Worm (Caenorhabditis elegans) whole organism, L1 larva: Measurements from ENCODE around the gene hum-8.
A peak's percentile ranks its signal among the peaks of the same experiment; 100 is the strongest.

ENCODE experiments used
- F16B12.6 ChIP-seq: fragments of 150-350 bp; optimal IDR thresholded peaks from 2 replicates; lab custom pipeline; 2014; ENCODE audit warnings: missing biosample characterization, missing genetic modification characterization
- aha-1 ChIP-seq: fragments of 150-350 bp; optimal IDR thresholded peaks from 2 replicates; lab custom pipeline; 2014; ENCODE audit warnings: missing biosample characterization, missing genetic modification characterization
- aly-2 ChIP-seq: fragments of 150-350 bp; optimal IDR thresholded peaks from 2 replicates; lab custom pipeline; 2014; ENCODE audit warnings: missing biosample characterization, missing genetic modification characterization
- blmp-1 ChIP-seq: fragments of 150-350 bp; optimal IDR thresholded peaks from 2 replicates; lab custom pipeline; 2014; ENCODE audit warnings: missing biosample characterization, missing genetic modification characterization
- ceh-63 ChIP-seq: fragments of 200-800 bp; sonication (Bioruptor generic); optimal IDR thresholded peaks from 2 replicates; lab custom pipeline; 2018; ENCODE audit warnings: mild to moderate bottlenecking, missing genetic modification characterization, missing compliant biosample characterization
- ceh-8 ChIP-seq: fragments of 200-800 bp; sonication (Bioruptor generic); optimal IDR thresholded peaks from 2 replicates; lab custom pipeline; 2018; ENCODE audit warnings: mild to moderate bottlenecking, missing genetic modification characterization, moderate library complexity, missing compliant biosample characterization
- dpl-1 ChIP-seq, 3 experiments: fragments of 150-350 bp in 2 of 3; sonication (generic microtip) in 1 of 3; optimal IDR thresholded peaks; 2 replicates each; lab custom pipeline; 2014 to 2017; ENCODE audit warnings: missing biosample characterization in 3 of 3, missing genetic modification characterization in 3 of 3, missing genetic modification reagents in 3 of 3
- dsc-1 ChIP-seq: sonication (generic microtip); optimal IDR thresholded peaks from 2 replicates; lab custom pipeline; 2016; ENCODE audit warnings: mild to moderate bottlenecking, missing genetic modification characterization, missing compliant biosample characterization
- efl-1 ChIP-seq, 4 experiments: fragments of 150-350 bp; optimal IDR thresholded peaks in 3 of 4; peaks in 1 of 4; 1 replicate in 1 of 4; 2 replicates in 3 of 4; lab custom pipeline; 2014; ENCODE audit warnings: missing biosample characterization in 2 of 4, missing genetic modification characterization in 2 of 4, missing genetic modification reagents in 2 of 4
- elt-2 ChIP-seq: sonication (generic microtip); optimal IDR thresholded peaks from 2 replicates; lab custom pipeline; 2016; ENCODE audit warnings: missing genetic modification characterization, mild to moderate bottlenecking, inconsistent platforms, missing compliant biosample characterization, missing genetic modification reagents
- grh-1 ChIP-seq: fragments of 200-800 bp; sonication (Bioruptor generic); IDR thresholded peaks from 2 replicates; pipeline ENCODE4 v1.3.6; 2022; ENCODE audit warnings: missing genetic modification reagents, missing genetic modification characterization, missing compliant biosample characterization
- hlh-4 ChIP-seq: sonication (generic microtip); optimal IDR thresholded peaks from 2 replicates; lab custom pipeline; 2016; ENCODE audit warnings: mild to moderate bottlenecking, missing genetic modification characterization, missing compliant biosample characterization
- irx-1 ChIP-seq: sonication (generic microtip); optimal IDR thresholded peaks from 2 replicates; lab custom pipeline; 2016; ENCODE audit warnings: missing genetic modification characterization, missing compliant biosample characterization
- isw-1 ChIP-seq: fragments of 200-800 bp; sonication (Bioruptor generic); IDR thresholded peaks from 2 replicates; pipeline ENCODE4 v1.3.6; 2022; ENCODE audit warnings: missing genetic modification characterization, missing compliant biosample characterization
- lin-13 ChIP-seq: fragments of 150-350 bp; optimal IDR thresholded peaks from 2 replicates; lab custom pipeline; 2014; ENCODE audit warnings: missing biosample characterization, missing genetic modification reagents, missing genetic modification characterization
- lin-14 ChIP-seq: fragments of 200-800 bp; sonication (Bioruptor generic); optimal IDR thresholded peaks from 2 replicates; lab custom pipeline; 2018; ENCODE audit warnings: mild to moderate bottlenecking, missing genetic modification characterization, moderate library complexity, missing compliant biosample characterization
- lin-15B ChIP-seq: fragments of 150-350 bp; sonication (generic microtip); optimal IDR thresholded peaks from 3 replicates; lab custom pipeline; 2014; ENCODE audit warnings: missing biosample characterization, missing genetic modification characterization
- lin-35 ChIP-seq, 2 experiments: fragments of 150-350 bp; optimal IDR thresholded peaks; 2 replicates each; lab custom pipeline; 2014; ENCODE audit warnings: missing biosample characterization in 2 of 2, missing genetic modification characterization in 2 of 2, missing genetic modification reagents in 2 of 2
- lir-3 ChIP-seq: sonication (generic microtip); optimal IDR thresholded peaks from 2 replicates; lab custom pipeline; 2016; ENCODE audit warnings: mild to moderate bottlenecking, missing genetic modification characterization, moderate library complexity, missing compliant biosample characterization; ENCODE audit not compliant: poor library complexity
- lsy-2 ChIP-seq, 2 experiments: fragments of 150-350 bp; optimal IDR thresholded peaks; 2 replicates each; lab custom pipeline; 2014; ENCODE audit warnings: missing biosample characterization in 2 of 2, missing genetic modification characterization in 2 of 2
- mab-9 ChIP-seq: fragments of 200-800 bp; sonication (Bioruptor generic); IDR thresholded peaks from 2 replicates; pipeline ENCODE4 v1.3.6; 2022; ENCODE audit warnings: missing genetic modification reagents, missing genetic modification characterization, missing compliant biosample characterization
- nhr-20 ChIP-seq: sonication (generic microtip); optimal IDR thresholded peaks from 2 replicates; lab custom pipeline; 2016; ENCODE audit warnings: mild to moderate bottlenecking, missing genetic modification characterization, missing compliant biosample characterization
- nhr-237 ChIP-seq: fragments of 150-350 bp; optimal IDR thresholded peaks from 2 replicates; lab custom pipeline; 2014; ENCODE audit warnings: missing biosample characterization, missing genetic modification characterization
- nhr-47 ChIP-seq: sonication (generic microtip); optimal IDR thresholded peaks from 2 replicates; lab custom pipeline; 2016; ENCODE audit warnings: mild to moderate bottlenecking, missing genetic modification characterization, moderate library complexity, missing compliant biosample characterization
- rnt-1 ChIP-seq: sonication (generic microtip); optimal IDR thresholded peaks from 2 replicates; lab custom pipeline; 2016; ENCODE audit warnings: mild to moderate bottlenecking, missing genetic modification characterization, moderate library complexity, missing compliant biosample characterization
- skn-1 ChIP-seq: fragments of 150-350 bp; optimal IDR thresholded peaks from 2 replicates; lab custom pipeline; 2014; ENCODE audit warnings: missing biosample characterization, missing genetic modification characterization
- snu-23 ChIP-seq: sonication (generic microtip); optimal IDR thresholded peaks from 2 replicates; lab custom pipeline; 2016; ENCODE audit warnings: missing genetic modification characterization, missing compliant biosample characterization
- sup-37 ChIP-seq: fragments of 200-800 bp; sonication (Bioruptor generic); optimal IDR thresholded peaks from 2 replicates; lab custom pipeline; 2018; ENCODE audit warnings: mild to moderate bottlenecking, missing genetic modification characterization, missing compliant biosample characterization
- xbp-1 ChIP-seq: sonication (generic microtip); optimal IDR thresholded peaks from 2 replicates; lab custom pipeline; 2016; ENCODE audit warnings: missing genetic modification characterization, missing compliant biosample characterization
- ztf-11 ChIP-seq, 2 experiments: sonication (generic microtip); optimal IDR thresholded peaks; 2 replicates each; lab custom pipeline; 2016 to 2017; ENCODE audit warnings: missing genetic modification characterization in 2 of 2, missing biosample characterization in 1 of 2, missing compliant biosample characterization in 1 of 2

hum-8 gene

DNA sequence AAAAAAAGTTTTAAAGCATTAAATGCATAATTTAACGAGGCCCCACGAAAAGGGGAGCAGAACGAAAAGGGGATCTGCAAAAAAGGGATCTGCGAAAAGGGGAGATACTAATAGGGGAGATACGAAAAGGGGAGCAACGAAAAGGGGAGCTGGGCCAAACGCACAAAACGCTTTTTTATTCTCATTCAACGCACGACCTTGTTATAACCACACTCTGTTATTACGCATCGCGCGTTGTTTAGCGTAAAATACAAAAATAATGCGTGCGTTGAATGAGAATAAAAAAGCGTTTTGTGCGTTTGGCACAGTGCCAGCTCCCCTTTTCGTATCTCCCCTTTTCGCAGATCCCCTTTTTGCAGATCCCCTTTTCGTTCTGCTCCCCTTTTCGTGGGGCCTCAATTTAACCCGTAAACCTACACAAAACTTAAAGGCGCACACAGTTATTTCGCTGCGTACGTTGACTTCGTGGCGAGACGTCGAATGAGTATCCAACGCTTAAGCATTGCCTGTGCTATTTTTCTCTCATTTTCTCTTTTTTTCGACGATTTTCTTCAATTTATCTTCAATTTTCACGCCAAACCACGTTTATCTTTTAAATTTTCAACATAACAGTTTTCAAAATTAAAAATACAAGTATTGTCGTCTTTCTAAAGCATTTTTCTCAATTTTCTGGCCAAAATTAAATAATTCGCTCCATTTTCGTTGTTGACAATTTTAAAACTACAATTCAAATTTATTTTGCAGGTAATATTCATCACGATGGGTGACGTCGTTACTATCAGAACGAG lies 55.0 kb downstream of the hum-8 start, which contains the start of gene rps-24 (continued):
- TF ChIP-seq blmp-1 (tag; lab: Kevin White, UChicago) (peak; percentile 78), elt-2 (peak; percentile 39), grh-1 (peak; percentile 85), aha-1 (tag; lab: Kevin White, UChicago) (peak; percentile 34), lin-35 (GFP tag; optimal IDR thresholded peaks at IDR 0.05; lab: Kevin White, UChicago) (peak; percentile 81 to 90), isw-1 (peak; percentile 99), irx-1 (tag; lab: Kevin White, UChicago) (peak; percentile 80), nhr-20 (tag; lab: Kevin White, UChicago) (peak; percentile 91), skn-1 (peak; percentile 59), ztf-11 (tag; optimal IDR thresholded peaks at IDR 0.05; lab: Kevin White, UChicago) (peak in 1 of 2 experiments; percentile 91), xbp-1 (tag; lab: Kevin White, UChicago) (peak; percentile 90), nhr-47 (peak; percentile 97), lin-13 (peak; percentile 87), nhr-237 (tag; lab: Kevin White, UChicago) (peak; percentile 73), rnt-1 (tag; lab: Kevin White, UChicago) (peak; percentile 97), F16B12.6 (tag; lab: Kevin White, UChicago) (peak; percentile 63), lsy-2 (tag; optimal IDR thresholded peaks at IDR 0.05; lab: Kevin White, UChicago) (peak; percentile 93 to 96), dsc-1 (peak; percentile 85), snu-23 (peak; percentile 96), hlh-4 (tag; lab: Kevin White, UChicago) (peak; percentile 61), sup-37 (GFP tag; lab: Kevin White, UChicago) (peak; percentile 7), ceh-63 (GFP tag; lab: Kevin White, UChicago) (peak; percentile 1), mab-9 (GFP tag; lab: Robert Waterston, UW) (peak; percentile 89), lin-14 (GFP tag; lab: Kevin White, UChicago) (peak; percentile 91), dpl-1 (GFP tag; optimal IDR thresholded peaks at IDR 0.05; lab: Kevin White, UChicago) (peak; percentile 75 to 80 (median 80)), ceh-8 (GFP tag; lab: Kevin White, UChicago) (peak; percentile 90), lir-3 (tag; lab: Kevin White, UChicago) (peak; percentile 92), lin-15B (tag; lab: Kevin White, UChicago) (peak; percentile 82)

DNA sequence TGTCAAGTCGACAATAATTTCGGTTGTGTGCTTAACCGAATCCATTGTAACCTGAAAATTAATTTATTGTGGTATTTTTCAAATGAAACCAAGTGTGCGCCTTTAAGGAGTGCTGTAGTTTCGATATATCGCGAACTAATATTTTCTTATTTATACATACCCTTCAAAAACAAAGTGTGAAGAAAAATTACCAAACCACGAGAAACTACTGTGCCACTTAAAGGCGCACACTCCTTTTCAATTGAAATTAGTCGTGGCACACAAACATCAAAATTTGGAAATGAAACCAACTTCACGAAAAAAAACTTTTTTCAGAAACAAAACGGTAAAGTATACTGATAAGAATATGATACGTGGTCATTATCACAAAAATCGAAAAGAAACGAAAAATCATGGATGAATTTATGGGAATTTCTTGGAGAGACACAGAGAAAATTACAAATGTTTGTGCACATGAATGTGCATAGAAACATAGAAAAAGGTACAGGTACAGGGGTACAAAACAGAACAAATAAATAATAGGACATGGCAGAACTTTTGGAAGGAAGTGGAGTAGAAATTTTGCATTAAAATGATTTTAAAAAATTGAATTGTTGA lies 57.1 kb downstream of the hum-8 start, which contains the start of gene spl-1:
TSS of gene spl-1 (minus strand) at position 51 of the 597 bp plus-strand sequence.
- TF ChIP-seq lin-35 (GFP tag; optimal IDR thresholded peaks at IDR 0.05; lab: Kevin White, UChicago) (peak in 1 of 2 experiments; percentile 22), aly-2 (tag; lab: Kevin White, UChicago) (no peak), elt-2 (peak; percentile 40)

DNA sequence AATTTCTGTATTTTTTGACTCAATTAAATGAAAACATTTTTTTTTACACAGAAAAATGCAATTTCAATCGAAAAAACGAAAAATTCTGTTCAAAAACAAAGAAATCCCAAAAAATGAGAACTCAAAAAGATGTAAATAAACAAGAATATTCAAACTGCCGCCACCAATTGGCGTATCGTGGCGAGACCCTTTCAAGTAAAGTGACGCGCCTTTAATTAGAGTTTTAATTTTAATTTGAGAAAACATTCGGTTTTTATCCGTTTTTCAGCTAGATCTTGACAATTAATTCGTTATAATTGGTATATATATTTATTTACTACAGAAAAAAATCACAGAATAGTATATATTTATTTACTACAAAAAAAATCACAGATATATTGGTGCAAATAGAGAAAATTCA lies 60.7 kb downstream of the hum-8 start:
- TF ChIP-seq elt-2 (no peak), dpl-1 (GFP tag; optimal IDR thresholded peaks at IDR 0.05; lab: Kevin White, UChicago) (peak in 1 of 3 experiments; percentile 37), efl-1 (optimal IDR thresholded peaks at IDR 0.05; lab: Kevin White, UChicago) (peak; percentile 12 to 53), efl-1 (GFP tag; optimal IDR thresholded peaks at IDR 0.05 in 1 of 2; lab: Kevin White, UChicago) (peak in 1 of 2 experiments; percentile 54)
